Worm (Caenorhabditis elegans): ENCODE data around the gene unc-69.

Gene unc-69

DNA sequence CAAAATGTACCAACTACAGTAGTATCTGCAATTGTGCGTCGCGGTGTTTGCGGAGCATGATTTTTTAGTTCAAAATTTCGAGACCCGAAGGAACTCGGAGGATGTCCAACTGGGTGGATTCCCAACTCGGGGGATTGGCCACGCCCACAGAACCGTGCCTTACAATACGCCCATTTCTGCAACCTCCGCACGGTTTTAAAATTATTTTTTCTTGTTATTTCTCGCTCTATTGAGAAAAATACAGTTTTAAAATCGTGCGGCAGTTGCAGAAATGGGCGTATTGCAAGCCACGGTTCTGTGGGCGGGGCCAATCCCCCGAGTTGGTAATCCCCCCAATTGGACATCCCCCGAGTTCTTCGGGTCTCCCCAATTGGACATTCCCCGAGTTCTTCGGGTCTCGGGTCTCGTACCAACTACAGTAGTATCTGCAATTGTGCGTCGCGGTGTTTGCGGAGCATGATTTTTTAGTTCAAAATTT, 1.5 kb downstream of the unc-69 start (continued):
- peak; percentile 6 for TF ChIP-seq tbp1 (GFP tag; optimal IDR thresholded peaks at IDR 0.05)
- peak; percentile 76 for TF ChIP-seq mcd-1 (GFP tag; IDR thresholded peaks at IDR 0.05)
- TF ChIP-seq bed-2 (GFP tag; IDR thresholded peaks at IDR 0.05) = 0 out of 2 replicates have a peak, but pooled peaks have one; percentile 7
- TF ChIP-seq lir-1 (GFP tag; conservative IDR thresholded peaks at IDR 0.05) = 0 out of 2 replicates have a peak, but pooled peaks have one; percentile 44

DNA sequence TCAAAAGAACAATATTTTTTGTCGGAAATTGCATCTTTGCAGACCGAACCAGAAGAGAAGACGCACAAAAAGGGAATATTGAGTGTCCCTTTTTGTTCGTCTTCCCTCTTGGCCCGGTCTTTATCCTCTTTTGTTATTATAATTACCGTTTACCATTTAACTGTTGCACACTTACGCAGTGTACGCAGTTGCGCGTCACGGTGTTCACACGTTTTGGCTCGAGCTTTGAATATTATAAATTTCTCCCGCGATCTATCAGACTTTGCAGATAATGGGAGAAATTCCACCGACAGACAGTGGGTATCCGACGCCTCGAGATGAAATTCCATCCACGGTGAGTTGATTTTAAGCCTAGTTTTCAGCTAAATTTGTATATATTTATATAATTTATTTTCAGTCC, 2.0 kb downstream of the unc-69 start, which contains the start of gene sas-7:
Gene sas-7, plus strand, starts transcription at position 232 of the 400 bp plus-strand sequence.
- TF ChIP-seq lir-1 (GFP tag; conservative IDR thresholded peaks at IDR 0.05) (no peak), F22D6.2 (tag; optimal IDR thresholded peaks at IDR 0.05) (no peak), F57C9.4 (tag; optimal IDR thresholded peaks at IDR 0.05) (no peak)

DNA sequence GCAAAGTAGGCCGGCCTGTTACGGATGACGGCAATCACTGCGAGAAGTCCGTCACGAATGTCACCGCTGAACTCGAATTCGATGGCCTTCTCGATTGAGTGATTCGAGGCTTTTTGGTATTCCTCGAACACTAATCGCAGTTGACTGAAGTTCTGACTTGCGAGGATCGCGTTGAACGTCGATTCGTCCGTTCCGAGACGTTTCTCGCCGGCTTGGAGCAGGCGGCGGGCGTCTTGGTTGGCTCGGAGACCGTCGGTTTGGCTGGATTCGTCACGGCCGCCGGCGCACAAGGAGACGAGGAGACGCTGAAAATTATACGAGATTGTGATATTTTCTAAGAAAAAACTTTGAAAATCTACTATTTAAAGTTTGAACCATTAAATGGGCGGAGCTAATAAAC, 7.6 kb downstream of the unc-69 start:
- TF ChIP-seq egl-44 (GFP tag; IDR thresholded peaks at IDR 0.05) = no peak
- peak; percentile 83 for TF ChIP-seq zfh-2 (GFP tag; conservative IDR thresholded peaks at IDR 0.05)
- TF ChIP-seq egrh-3 (GFP tag; IDR thresholded peaks at IDR 0.05) = peak; percentile 26; the same call in 1 of the 2 replicates
- TF ChIP-seq nfyb-1 (GFP tag; IDR thresholded peaks at IDR 0.05) = 0 out of 2 replicates have a peak, but pooled peaks have one; percentile 20

DNA sequence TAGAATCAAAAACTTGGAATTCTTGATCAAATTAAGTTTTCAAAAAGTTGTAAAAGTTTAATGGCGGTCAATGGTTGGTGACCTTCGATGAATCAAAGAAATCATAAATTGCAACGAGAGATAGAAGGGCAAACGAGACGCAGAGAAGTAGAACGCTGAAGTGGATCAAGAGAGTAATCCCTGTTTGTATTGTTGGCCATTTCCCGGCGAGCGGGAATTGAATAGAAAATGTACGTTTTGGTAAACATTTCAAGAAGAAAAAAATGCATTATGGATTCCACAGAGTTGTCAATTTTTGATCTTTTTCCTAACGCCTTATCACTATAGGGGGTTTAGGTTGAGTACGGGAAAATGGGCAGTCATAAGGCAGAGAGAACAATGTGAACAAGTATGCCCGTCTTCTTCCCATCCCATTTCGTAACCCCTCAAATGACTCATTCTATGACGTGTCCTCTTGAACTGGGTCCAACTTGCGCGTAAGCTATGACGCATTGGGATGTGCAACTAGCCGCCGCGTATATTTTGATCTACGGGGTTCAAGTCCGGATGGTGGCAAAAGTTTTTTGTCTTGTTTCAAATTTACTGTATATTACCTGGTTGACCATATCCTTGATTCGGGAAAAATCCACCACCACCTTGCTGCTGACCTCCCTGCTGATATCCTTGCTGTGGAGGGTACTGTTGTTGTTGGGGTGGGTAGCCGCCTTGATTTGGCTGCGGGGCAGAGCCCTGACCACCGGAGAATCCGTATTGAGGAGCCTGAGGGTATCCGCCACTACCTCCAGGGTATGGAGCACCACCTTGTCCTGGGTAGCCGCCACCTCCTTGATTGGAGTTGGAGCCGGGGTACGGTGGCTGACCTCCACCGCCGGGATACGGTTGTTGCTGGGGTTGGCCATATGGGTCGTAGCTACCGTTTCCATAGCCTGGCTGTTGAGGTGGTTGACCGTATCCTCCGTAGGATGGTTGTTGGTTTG, 10.1 kb downstream of the unc-69 start:
- no peak for TF ChIP-seq C06A6.2 (GFP tag; conservative IDR thresholded peaks at IDR 0.05)
- no peak for TF ChIP-seq rec-8 (tag; optimal IDR thresholded peaks at IDR 0.05)
- no peak for TF ChIP-seq hmg-1.2 (GFP tag; IDR thresholded peaks at IDR 0.05)
- TF ChIP-seq nfya-1 (tag; optimal IDR thresholded peaks at IDR 0.05; ENCODE audit: borderline replicate concordance, insufficient read depth) = no peak
- peak; percentile 16 for TF ChIP-seq chd-7 (tag; optimal IDR thresholded peaks at IDR 0.05)
- TF ChIP-seq attf-5 (GFP tag; optimal IDR thresholded peaks at IDR 0.05) = no peak
- 0 out of 2 replicates have a peak, but pooled peaks have one; percentile 11 for TF ChIP-seq cebp-1 (GFP tag; IDR thresholded peaks at IDR 0.05)
- TF ChIP-seq cebp-1 (tag; optimal IDR thresholded peaks at IDR 0.05) = peak; percentile 77
- no peak for TF ChIP-seq F10E7.11 (tag; optimal IDR thresholded peaks at IDR 0.05)
- peak; percentile 77 for TF ChIP-seq tbx-9 (tag; optimal IDR thresholded peaks at IDR 0.05; ENCODE audit: borderline replicate concordance)
- TF ChIP-seq ceh-100 (GFP tag; IDR thresholded peaks at IDR 0.05) = no peak
- TF ChIP-seq K12H6.12 (tag; optimal IDR thresholded peaks at IDR 0.05) = no peak
- TF ChIP-seq let-526 (GFP tag; IDR thresholded peaks at IDR 0.05) = no peak
- no peak for TF ChIP-seq egl-18 (GFP tag; IDR thresholded peaks at IDR 0.05)
- TF ChIP-seq zfh-2 (GFP tag; conservative IDR thresholded peaks at IDR 0.05) = peak; percentile 84
- no peak for TF ChIP-seq snpc-3.4 (tag; optimal IDR thresholded peaks at IDR 0.05)
- TF ChIP-seq ztf-26 (tag; optimal IDR thresholded peaks at IDR 0.05) = no peak
- TF ChIP-seq nhr-80 (tag; optimal IDR thresholded peaks at IDR 0.05) = peak; percentile 8
- TF ChIP-seq madf-6 (GFP tag; IDR thresholded peaks at IDR 0.05) = peak; percentile 43
- no peak for TF ChIP-seq rpc-1 (optimal IDR thresholded peaks at IDR 0.05)
- no peak for TF ChIP-seq rpc-1 (tag; optimal IDR thresholded peaks at IDR 0.05)
- TF ChIP-seq F39B2.1 (GFP tag; IDR thresholded peaks at IDR 0.05) = no peak
- TF ChIP-seq unc-130 (GFP tag; optimal IDR thresholded peaks at IDR 0.05) = no peak
- TF ChIP-seq nhr-179 (tag; optimal IDR thresholded peaks at IDR 0.05) = no peak
- TF ChIP-seq sea-2 (GFP tag; IDR thresholded peaks at IDR 0.05) = no peak
- no peak for TF ChIP-seq F23B12.7 (tag; optimal IDR thresholded peaks at IDR 0.05; ENCODE audit: insufficient read depth)
- no peak for TF ChIP-seq mxl-1 (tag; optimal IDR thresholded peaks at IDR 0.05)
- TF ChIP-seq Y56A3A.18 (GFP tag; IDR thresholded peaks at IDR 0.05) = no peak
- no peak for TF ChIP-seq B0261.1 (tag; optimal IDR thresholded peaks at IDR 0.05)
- no peak for TF ChIP-seq lin-40 (tag; optimal IDR thresholded peaks at IDR 0.05)
- peak; percentile 45; the same call in 1 of the 2 replicates for TF ChIP-seq egrh-3 (GFP tag; IDR thresholded peaks at IDR 0.05)
- TF ChIP-seq madf-8 (GFP tag; conservative IDR thresholded peaks at IDR 0.05) = no peak
- TF ChIP-seq nfyb-1 (GFP tag; IDR thresholded peaks at IDR 0.05) = no peak
- TF ChIP-seq F57C9.4 (tag; optimal IDR thresholded peaks at IDR 0.05) = no peak

All from whole organism, young adult.